Worm (Caenorhabditis elegans) whole organism, L4 larva: ENCODE data around the gene mrps-5.

Experiments used
- ceh-20 ChIP-seq: fragments of 200-800 bp; sonication (Bioruptor generic); IDR thresholded peaks from 2 replicates; pipeline ENCODE4 v1.3.6; 2022; ENCODE audit warnings: missing genetic modification reagents, missing genetic modification characterization, missing compliant biosample characterization
- ceh-82 ChIP-seq: sonication (generic microtip); optimal IDR thresholded peaks from 2 replicates; lab custom pipeline; 2017; ENCODE audit warnings: missing biosample characterization, missing genetic modification characterization
- nhr-6 ChIP-seq: fragments of 150-350 bp; optimal IDR thresholded peaks from 2 replicates; lab custom pipeline; 2014; ENCODE audit warnings: missing biosample characterization, missing genetic modification characterization
- pha-4 ChIP-seq, 2 experiments: fragments of 150-350 bp in 1 of 2; fragments of 200-800 bp in 1 of 2; sonication (Bioruptor generic) in 1 of 2; IDR thresholded peaks in 1 of 2; optimal IDR thresholded peaks in 1 of 2; 2 replicates each; pipeline versions ENCODE4 v1.3.6 to Lab custom; 2014 to 2022; ENCODE audit warnings: missing genetic modification characterization in 2 of 2, missing genetic modification reagents in 2 of 2, missing biosample characterization in 1 of 2, missing compliant biosample characterization in 1 of 2
- vab-7 ChIP-seq: fragments of 200-800 bp; sonication (Bioruptor generic); IDR thresholded peaks from 2 replicates; pipeline ENCODE4 v1.3.6; 2022; ENCODE audit warnings: missing genetic modification reagents, missing genetic modification characterization, missing compliant biosample characterization
- zag-1 ChIP-seq: fragments of 150-350 bp; optimal IDR thresholded peaks from 2 replicates; lab custom pipeline; 2014; ENCODE audit warnings: missing biosample characterization, missing genetic modification characterization
- ztf-11 ChIP-seq: fragments of 150-350 bp; optimal IDR thresholded peaks from 2 replicates; lab custom pipeline; 2014; ENCODE audit warnings: missing biosample characterization, missing genetic modification characterization

- TF ChIP-seq ceh-82 (tag; lab: Kevin White, UChicago): no peak
- TF ChIP-seq vab-7 (GFP tag; lab: Robert Waterston, UW): no peak
- TF ChIP-seq ceh-20 (GFP tag; lab: Robert Waterston, UW): no peak
- TF ChIP-seq nhr-6 (tag; lab: Kevin White, UChicago): peak; percentile 30
- TF ChIP-seq zag-1 (tag; lab: Kevin White, UChicago): no peak
- no peak for TF ChIP-seq ztf-11 (tag; lab: Kevin White, UChicago)
- TF ChIP-seq pha-4 (GFP tag; IDR thresholded peaks at IDR 0.05; lab: Robert Waterston, UW): no peak
- no peak for TF ChIP-seq pha-4 (tag; optimal IDR thresholded peaks at IDR 0.05; lab: Kevin White, UChicago)
These were observed 2.9 kb upstream of the mrps-5 start, which contains the start of gene sel-1 for ce11 chrV:12560328-12560782.
